Fruit fly (Drosophila melanogaster) whole organism, embryonic: Measurements from ENCODE around the gene Nost.

Experiments
- BEAF-32 ChIP-seq: fragments of 200-800 bp; sonication (Bioruptor generic); optimal IDR thresholded peaks from 3 replicates; lab custom pipeline; 2017; ENCODE audit warnings: missing biosample characterization, missing genetic modification characterization, mild to moderate bottlenecking, moderate library complexity, missing genetic modification reagents
- CG10267 ChIP-seq: fragments of 200-800 bp; sonication (Bioruptor generic); optimal IDR thresholded peaks from 2 replicates; lab custom pipeline; 2018; ENCODE audit warnings: missing biosample characterization, mild to moderate bottlenecking, missing genetic modification characterization, moderate library complexity
- CG10979 ChIP-seq: fragments of 200-800 bp; sonication (Bioruptor generic); optimal IDR thresholded peaks from 2 replicates; lab custom pipeline; 2018; ENCODE audit warnings: missing biosample characterization, mild to moderate bottlenecking, missing genetic modification characterization, moderate library complexity
- CG11560 ChIP-seq: fragments of 200-800 bp; sonication (Bioruptor generic); IDR thresholded peaks from 3 replicates; pipeline ENCODE4 v1.3.6; 2022; ENCODE audit warnings: missing biosample characterization, missing genetic modification characterization
- CG1603 ChIP-seq: fragments of 200-800 bp; sonication (Bioruptor generic); optimal IDR thresholded peaks from 2 replicates; lab custom pipeline; 2019; ENCODE audit warnings: missing biosample characterization, mild to moderate bottlenecking, missing genetic modification characterization, moderate library complexity
- CG16813 ChIP-seq: fragments of 200-800 bp; sonication (Bioruptor generic); IDR thresholded peaks from 3 replicates; pipeline ENCODE4 v1.3.6; 2022; ENCODE audit warnings: missing biosample characterization, missing genetic modification characterization; ENCODE audit not compliant: partially characterized antibody
- CG17186 ChIP-seq: fragments of 200-800 bp; sonication (Bioruptor generic); optimal IDR thresholded peaks from 3 replicates; lab custom pipeline; 2017; ENCODE audit warnings: missing biosample characterization, missing genetic modification reagents, missing genetic modification characterization
- CG1792 ChIP-seq: fragments of 200-800 bp; sonication (Bioruptor generic); optimal IDR thresholded peaks from 2 replicates; lab custom pipeline; 2016; ENCODE audit warnings: missing biosample characterization, missing genetic modification characterization
- CG2116 ChIP-seq: fragments of 200-800 bp; sonication (Bioruptor generic); optimal IDR thresholded peaks from 3 replicates; lab custom pipeline; 2018; ENCODE audit warnings: missing biosample characterization, mild to moderate bottlenecking, missing genetic modification characterization
- CG3281 ChIP-seq: fragments of 200-800 bp; sonication (Bioruptor generic); optimal IDR thresholded peaks from 3 replicates; lab custom pipeline; 2017; ENCODE audit warnings: missing biosample characterization, mild to moderate bottlenecking, missing genetic modification characterization
- CG4404 ChIP-seq: fragments of 200-800 bp; sonication (Bioruptor generic); IDR thresholded peaks from 2 replicates; pipeline ENCODE4 v1.3.6; 2022; ENCODE audit warnings: missing biosample characterization, missing genetic modification characterization
- CG6175 ChIP-seq: fragments of 200-800 bp; sonication (Bioruptor generic); IDR thresholded peaks from 3 replicates; pipeline ENCODE4 v1.3.6; 2022; ENCODE audit warnings: missing biosample characterization, missing genetic modification characterization
- CG7963 ChIP-seq: fragments of 200-800 bp; sonication (Bioruptor generic); IDR thresholded peaks from 3 replicates; pipeline ENCODE4 v1.3.6; 2022; ENCODE audit warnings: missing biosample characterization, missing genetic modification characterization; ENCODE audit not compliant: partially characterized antibody
- CoRest ChIP-seq: fragments of 200-800 bp; sonication (Bioruptor generic); optimal IDR thresholded peaks from 3 replicates; lab custom pipeline; 2018; ENCODE audit warnings: missing biosample characterization, mild to moderate bottlenecking, missing genetic modification characterization, moderate library complexity
- CrebB ChIP-seq: fragments of 200-800 bp; sonication (Bioruptor generic); optimal IDR thresholded peaks from 3 replicates; lab custom pipeline; 2018; ENCODE audit warnings: missing biosample characterization, mild to moderate bottlenecking, missing genetic modification characterization
- Dip3 ChIP-seq: fragments of 200-800 bp; sonication (Bioruptor generic); optimal IDR thresholded peaks from 3 replicates; lab custom pipeline; 2016; ENCODE audit warnings: missing biosample characterization, missing genetic modification characterization
- Drgx ChIP-seq: fragments of 200-800 bp; sonication (Bioruptor generic); IDR thresholded peaks from 2 replicates; pipeline ENCODE4 v1.3.6; 2022; ENCODE audit warnings: missing biosample characterization, missing genetic modification characterization
- H2.0 ChIP-seq: fragments of 200-800 bp; sonication (Bioruptor generic); IDR thresholded peaks from 2 replicates; pipeline ENCODE4 v1.3.6; 2022; ENCODE audit warnings: missing biosample characterization, missing genetic modification characterization
- HmgD ChIP-seq: fragments of 200-800 bp; sonication (Bioruptor generic); optimal IDR thresholded peaks from 3 replicates; lab custom pipeline; 2016; ENCODE audit warnings: missing biosample characterization, missing genetic modification characterization
- Hr51 ChIP-seq, 2 experiments: fragments of 200-800 bp; sonication (Bioruptor generic); optimal IDR thresholded peaks; 2 replicates in 1 of 2; 3 replicates in 1 of 2; lab custom pipeline; 2016 to 2018; ENCODE audit warnings: missing biosample characterization in 2 of 2, missing genetic modification characterization in 2 of 2, mild to moderate bottlenecking in 1 of 2, moderate library complexity in 1 of 2
- Med ChIP-seq: fragments of 200-800 bp; sonication (Bioruptor generic); peaks from one replicate; lab custom pipeline; 2016; ENCODE audit warnings: missing biosample characterization, missing genetic modification characterization, mild to moderate bottlenecking, inconsistent platforms, moderate library complexity
- Oaz ChIP-seq: fragments of 200-800 bp; sonication (Bioruptor generic); IDR thresholded peaks from 2 replicates; pipeline ENCODE4 v1.3.6; 2022; ENCODE audit warnings: missing biosample characterization, missing genetic modification characterization
- Poxn ChIP-seq: fragments of 200-800 bp; sonication (Bioruptor generic); IDR thresholded peaks from 2 replicates; pipeline ENCODE4 v1.3.6; 2022; ENCODE audit warnings: missing biosample characterization, missing genetic modification characterization
- Scr ChIP-seq: fragments of 200-800 bp; sonication (Bioruptor generic); IDR thresholded peaks from 2 replicates; pipeline ENCODE4 v1.3.6; 2022; ENCODE audit warnings: missing biosample characterization, missing genetic modification characterization; ENCODE audit not compliant: partially characterized antibody
- ac ChIP-seq: fragments of 200-800 bp; sonication (Bioruptor generic); optimal IDR thresholded peaks from 3 replicates; lab custom pipeline; 2017; ENCODE audit warnings: missing biosample characterization, mild to moderate bottlenecking, missing genetic modification characterization
- bbx ChIP-seq: fragments of 200-800 bp; sonication (Bioruptor generic); IDR thresholded peaks from 2 replicates; pipeline ENCODE4 v1.3.6; 2022; ENCODE audit warnings: missing biosample characterization, missing genetic modification characterization; ENCODE audit not compliant: partially characterized antibody
- bigmax ChIP-seq: fragments of 200-800 bp; sonication (Bioruptor generic); optimal IDR thresholded peaks from 2 replicates; lab custom pipeline; 2018; ENCODE audit warnings: missing biosample characterization, mild to moderate bottlenecking, missing genetic modification characterization
- fru ChIP-seq: fragments of >200 bp; optimal IDR thresholded peaks from 2 replicates; lab custom pipeline; 2017
- inv ChIP-seq: fragments of 200-800 bp; sonication (Bioruptor generic); IDR thresholded peaks from 2 replicates; pipeline ENCODE4 v1.3.6; 2022; ENCODE audit warnings: missing biosample characterization, missing genetic modification characterization; ENCODE audit not compliant: partially characterized antibody
- lbe ChIP-seq: fragments of 200-800 bp; sonication (Bioruptor generic); optimal IDR thresholded peaks from 2 replicates; lab custom pipeline; 2016; ENCODE audit warnings: missing biosample characterization, mild to moderate bottlenecking, missing genetic modification characterization
- lilli ChIP-seq: fragments of 200-800 bp; sonication (Bioruptor generic); optimal IDR thresholded peaks from 3 replicates; lab custom pipeline; 2016; ENCODE audit warnings: missing biosample characterization, missing genetic modification characterization
- nmo ChIP-seq: fragments of 200-800 bp; sonication (Bioruptor generic); optimal IDR thresholded peaks from 2 replicates; lab custom pipeline; 2018; ENCODE audit warnings: missing biosample characterization, mild to moderate bottlenecking, missing genetic modification characterization, moderate library complexity
- pzg ChIP-seq: fragments of 200-800 bp; sonication (Bioruptor generic); optimal IDR thresholded peaks from 3 replicates; lab custom pipeline; 2018; ENCODE audit warnings: missing biosample characterization, mild to moderate bottlenecking, missing genetic modification characterization, moderate library complexity
- sens ChIP-seq: fragments of 200-800 bp; sonication (Bioruptor generic); peaks from one replicate; lab custom pipeline; 2016; ENCODE audit warnings: missing biosample characterization, missing genetic modification characterization
- seq ChIP-seq: fragments of 200-800 bp; sonication (Bioruptor generic); IDR thresholded peaks from 2 replicates; pipeline ENCODE4 v1.3.6; 2022; ENCODE audit warnings: missing biosample characterization, missing genetic modification characterization
- sima ChIP-seq: fragments of 200-800 bp; sonication (Bioruptor generic); optimal IDR thresholded peaks from 2 replicates; lab custom pipeline; 2016; ENCODE audit warnings: missing biosample characterization, missing genetic modification characterization
- sr ChIP-seq: fragments of 200-800 bp; sonication (Bioruptor generic); IDR thresholded peaks from 3 replicates; pipeline ENCODE4 v1.3.6; 2022; ENCODE audit warnings: missing biosample characterization, missing genetic modification characterization
- unc-4 ChIP-seq: fragments of 200-800 bp; sonication (Bioruptor generic); IDR thresholded peaks from 2 replicates; pipeline ENCODE4 v1.3.6; 2022; ENCODE audit warnings: missing biosample characterization, missing genetic modification characterization; ENCODE audit not compliant: partially characterized antibody

The Nost gene

DNA sequence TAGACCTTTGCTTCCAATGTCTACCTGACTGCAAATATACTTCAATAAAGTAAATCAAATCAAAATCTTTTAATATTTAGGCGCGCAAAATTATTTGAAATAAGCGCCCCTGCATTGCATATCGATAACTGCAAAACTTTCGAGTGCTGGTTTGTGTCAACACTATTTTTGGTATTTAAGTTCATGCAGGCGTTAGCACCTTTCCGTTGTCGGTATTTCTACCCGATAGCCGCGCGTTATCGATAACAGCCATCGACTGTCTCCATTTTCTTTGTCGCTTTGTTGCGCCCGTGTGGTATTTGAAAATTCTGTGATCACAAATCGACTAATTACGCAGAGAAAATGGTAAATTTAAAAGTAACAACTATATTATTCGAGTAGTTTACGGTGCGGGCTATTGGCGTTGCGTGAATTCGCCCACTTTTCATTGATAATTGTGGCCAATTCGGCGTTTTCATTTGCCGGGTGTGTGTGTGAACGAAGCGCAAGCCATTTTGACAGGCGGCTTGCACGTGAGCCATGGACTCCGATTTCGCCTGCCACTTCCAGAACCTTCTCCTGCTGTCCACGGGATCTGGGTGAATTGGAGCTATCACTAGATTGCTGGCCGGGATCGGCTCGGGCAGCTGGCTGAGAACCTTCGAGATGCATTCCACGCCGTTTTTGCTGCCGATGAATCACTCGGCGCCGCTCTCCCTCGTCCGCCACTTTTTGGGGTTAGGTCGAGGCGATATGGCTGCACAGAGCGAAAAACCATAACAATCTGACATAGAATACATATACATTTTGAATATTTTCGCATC is 59.5 kb downstream of the Nost start, which contains the start of gene CCT2 (continued):
- TF ChIP-seq bbx (peak; percentile 71), nmo (GFP tag; lab: Kevin White, UChicago) (peak; percentile 6), HmgD (GFP tag; lab: Kevin White, UChicago) (peak; percentile 41), pzg (GFP tag; lab: Kevin White, UChicago) (peak; percentile 94), fru (lab: Kevin White, UChicago) (no peak), CG1792 (GFP tag; lab: Kevin White, UChicago) (no peak), BEAF-32 (GFP tag; lab: Kevin White, UChicago) (peak; percentile 69), CG7963 (GFP tag; lab: Robert Waterston, UW) (peak; percentile 38; the same call in 1 of the 3 replicates), seq (GFP tag; lab: Robert Waterston, UW) (no peak), Oaz (GFP tag; lab: Robert Waterston, UW) (no peak), CG10267 (tag; lab: Kevin White, UChicago) (peak; percentile 23), inv (0 out of 2 replicates have a peak, but pooled peaks have one; percentile 30), CoRest (no peak), CG2116 (GFP tag; lab: Kevin White, UChicago) (peak; percentile 86), CG11560 (peak; percentile 57; the same call in 2 of the 3 replicates), unc-4 (GFP tag; lab: Robert Waterston, UW) (peak; percentile 70), Scr (peak; percentile 58), CG17186 (peak; percentile 59), Med (peak; percentile 75), CG16813 (peak; percentile 63; the same call in 2 of the 3 replicates)

DNA sequence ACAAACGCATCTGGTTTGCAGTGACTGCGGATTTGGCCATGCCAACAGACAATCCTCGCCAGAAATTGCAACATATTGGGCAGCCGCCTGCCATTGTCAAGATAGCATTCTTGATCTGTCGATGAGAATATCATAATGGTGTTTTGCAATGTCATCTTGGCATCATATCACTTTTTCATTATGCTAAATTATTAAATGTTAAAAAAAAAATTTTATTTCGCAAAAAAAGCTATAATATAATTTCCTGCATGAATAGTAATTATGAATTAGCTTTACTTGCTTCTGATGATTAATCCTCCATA is 60.0 kb downstream of the Nost start:
- TF ChIP-seq ac (GFP tag; lab: Kevin White, UChicago) (no peak), CG1603 (tag; lab: Kevin White, UChicago) (peak; percentile 95), sens (GFP tag; lab: Kevin White, UChicago) (peak; percentile 68), lilli (GFP tag; lab: Kevin White, UChicago) (peak; percentile 6), bigmax (GFP tag; lab: Kevin White, UChicago) (peak; percentile 62), Drgx (GFP tag; lab: Robert Waterston, UW) (peak; percentile 38; the same call in 1 of the 2 replicates), Poxn (GFP tag; lab: Robert Waterston, UW) (no peak), CrebB (tag; lab: Kevin White, UChicago) (no peak)

DNA sequence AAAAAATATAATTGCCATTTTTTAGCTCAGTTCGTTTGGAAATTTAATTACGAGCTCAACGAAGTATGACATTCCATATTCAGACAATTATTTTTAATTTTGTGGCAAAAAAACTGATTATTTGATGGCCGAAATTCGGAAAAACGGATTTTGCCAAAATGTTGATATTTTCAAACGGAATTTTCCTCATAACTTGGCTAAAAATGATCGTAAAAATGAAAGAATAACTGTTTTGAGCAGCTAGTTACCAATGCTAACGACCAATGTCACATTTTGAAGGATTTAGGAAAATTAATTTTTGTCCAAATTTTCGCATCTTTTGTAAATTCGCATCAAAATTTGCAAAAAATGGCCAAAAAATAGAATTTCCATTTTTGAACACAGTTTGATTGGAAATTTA is 63.1 kb downstream of the Nost start:
- TF ChIP-seq Dip3 (GFP tag; lab: Kevin White, UChicago) = no peak
- no peak for TF ChIP-seq sr (GFP tag; lab: Robert Waterston, UW)
- no peak for TF ChIP-seq CG10979 (tag; lab: Kevin White, UChicago)
- TF ChIP-seq Hr51 (GFP tag; optimal IDR thresholded peaks at IDR 0.05; lab: Kevin White, UChicago) = no peak
- no peak for TF ChIP-seq CG3281 (GFP tag; lab: Kevin White, UChicago)
- no peak for TF ChIP-seq CG4404 (GFP tag; lab: Robert Waterston, UW)
- no peak for TF ChIP-seq H2.0
- TF ChIP-seq sima (GFP tag; lab: Kevin White, UChicago) = no peak
- TF ChIP-seq sens (GFP tag; lab: Kevin White, UChicago) = no peak
- no peak for TF ChIP-seq CG6175 (GFP tag; lab: Robert Waterston, UW)
- no peak for TF ChIP-seq lbe (GFP tag; lab: Kevin White, UChicago)
